Fruit fly (Drosophila melanogaster) whole organism, embryonic: ENCODE data around the gene Tim9b.

Experiments used
- ATbp ChIP-seq: fragments of 200-800 bp; sonication (Bioruptor generic); optimal IDR thresholded peaks from 2 replicates; lab custom pipeline; 2017; ENCODE audit warnings: missing biosample characterization, mild to moderate bottlenecking, missing genetic modification characterization, missing genetic modification reagents
- Antp ChIP-seq: fragments of 200-800 bp; sonication (Bioruptor generic); optimal IDR thresholded peaks from 3 replicates; lab custom pipeline; 2016; ENCODE audit warnings: missing biosample characterization, missing genetic modification characterization
- Atf3 ChIP-seq: fragments of 200-800 bp; sonication (Bioruptor generic); optimal IDR thresholded peaks from 3 replicates; lab custom pipeline; 2016; ENCODE audit warnings: missing biosample characterization, missing genetic modification characterization
- Awh ChIP-seq: fragments of 200-800 bp; sonication (Bioruptor generic); IDR thresholded peaks from 2 replicates; pipeline ENCODE4, ENCODE4 v1.3.6; 2022; ENCODE audit warnings: missing biosample characterization, missing genetic modification characterization
- Bgb ChIP-seq: fragments of 200-800 bp; sonication (Bioruptor generic); IDR thresholded peaks from 2 replicates; pipeline ENCODE4 v1.3.6; 2022; ENCODE audit warnings: missing biosample characterization, missing genetic modification characterization; ENCODE audit not compliant: partially characterized antibody
- CG11398 ChIP-seq: fragments of 200-800 bp; sonication (Bioruptor generic); optimal IDR thresholded peaks from 2 replicates; lab custom pipeline; 2016; ENCODE audit warnings: missing biosample characterization, missing genetic modification characterization
- CG11695 ChIP-seq: fragments of 200-800 bp; sonication (Bioruptor generic); IDR thresholded peaks from 3 replicates; pipeline ENCODE4 v1.3.6; 2022; ENCODE audit warnings: missing biosample characterization, missing genetic modification characterization
- CG12659 ChIP-seq: fragments of 200-800 bp; sonication (Bioruptor generic); optimal IDR thresholded peaks from 3 replicates; lab custom pipeline; 2017; ENCODE audit warnings: mild to moderate bottlenecking, missing biosample characterization, missing genetic modification reagents, missing genetic modification characterization
- CG12942 ChIP-seq: fragments of 200-800 bp; sonication (Bioruptor generic); optimal IDR thresholded peaks from 3 replicates; lab custom pipeline; 2016; ENCODE audit warnings: missing biosample characterization, missing genetic modification characterization
- CG14710 ChIP-seq: fragments of 200-800 bp; sonication (Bioruptor generic); optimal IDR thresholded peaks from 3 replicates; lab custom pipeline; 2019; ENCODE audit warnings: missing biosample characterization, mild to moderate bottlenecking, missing genetic modification characterization, moderate library complexity
- CG17186 ChIP-seq: fragments of 200-800 bp; sonication (Bioruptor generic); optimal IDR thresholded peaks from 3 replicates; lab custom pipeline; 2017; ENCODE audit warnings: missing biosample characterization, missing genetic modification reagents, missing genetic modification characterization
- CG18619 ChIP-seq: fragments of 200-800 bp; sonication (Bioruptor generic); optimal IDR thresholded peaks from 3 replicates; lab custom pipeline; 2017; ENCODE audit warnings: missing biosample characterization, mild to moderate bottlenecking, missing genetic modification characterization
- CG33213 ChIP-seq: fragments of 200-800 bp; sonication (Bioruptor generic); optimal IDR thresholded peaks from 3 replicates; lab custom pipeline; 2016; ENCODE audit warnings: missing biosample characterization, missing genetic modification characterization
- CG34422 ChIP-seq: fragments of 200-800 bp; sonication (Bioruptor generic); IDR thresholded peaks from 3 replicates; pipeline ENCODE4 v1.3.6; 2022; ENCODE audit warnings: missing biosample characterization, missing genetic modification characterization
- CG3995 ChIP-seq: fragments of 200-800 bp; sonication (Bioruptor generic); optimal IDR thresholded peaks from 3 replicates; lab custom pipeline; 2016; ENCODE audit warnings: missing biosample characterization, missing genetic modification characterization
- CG6175 ChIP-seq: fragments of 200-800 bp; sonication (Bioruptor generic); IDR thresholded peaks from 3 replicates; pipeline ENCODE4 v1.3.6; 2022; ENCODE audit warnings: missing biosample characterization, missing genetic modification characterization
- CG6791 ChIP-seq: fragments of 200-800 bp; sonication (Bioruptor generic); IDR thresholded peaks from 3 replicates; pipeline ENCODE4 v1.3.6; 2022; ENCODE audit warnings: missing biosample characterization, missing genetic modification characterization; ENCODE audit not compliant: partially characterized antibody
- CG8281 ChIP-seq: fragments of 200-800 bp; sonication (Bioruptor generic); optimal IDR thresholded peaks from 2 replicates; lab custom pipeline; 2018; ENCODE audit warnings: missing biosample characterization, mild to moderate bottlenecking, missing genetic modification characterization, moderate library complexity
- CG9437 ChIP-seq: fragments of 200-800 bp; sonication (Bioruptor generic); optimal IDR thresholded peaks from 2 replicates; lab custom pipeline; 2018; ENCODE audit warnings: missing biosample characterization, mild to moderate bottlenecking, missing genetic modification characterization
- CG9797 ChIP-seq: fragments of 200-800 bp; sonication (Bioruptor generic); optimal IDR thresholded peaks from 3 replicates; lab custom pipeline; 2018; ENCODE audit warnings: missing biosample characterization, mild to moderate bottlenecking, missing genetic modification characterization
- Dp ChIP-seq: fragments of 200-800 bp; sonication (Bioruptor generic); optimal IDR thresholded peaks from 2 replicates; lab custom pipeline; 2018; ENCODE audit warnings: missing biosample characterization, mild to moderate bottlenecking, missing genetic modification characterization, moderate library complexity
- E2f2 ChIP-seq: fragments of 200-800 bp; sonication (Bioruptor generic); IDR thresholded peaks from 2 replicates; pipeline ENCODE4 v1.3.6; 2022; ENCODE audit warnings: missing biosample characterization, missing genetic modification characterization
- Fer1 ChIP-seq: fragments of 200-800 bp; sonication (Bioruptor generic); optimal IDR thresholded peaks from 2 replicates; lab custom pipeline; 2017; ENCODE audit warnings: missing biosample characterization, mild to moderate bottlenecking, missing genetic modification characterization
- Hr3 ChIP-seq: fragments of 200-800 bp; sonication (Bioruptor generic); optimal IDR thresholded peaks from 3 replicates; lab custom pipeline; 2016; ENCODE audit warnings: missing biosample characterization, missing genetic modification characterization
- Hr39 ChIP-seq: fragments of >200 bp; optimal IDR thresholded peaks from 2 replicates; lab custom pipeline; 2017
- Nf-YB ChIP-seq: fragments of 200-800 bp; sonication (Bioruptor generic); optimal IDR thresholded peaks from 3 replicates; lab custom pipeline; 2019; ENCODE audit warnings: missing biosample characterization, mild to moderate bottlenecking, missing genetic modification characterization, moderate library complexity
- Opbp ChIP-seq: fragments of 200-800 bp; sonication (Bioruptor generic); IDR thresholded peaks from 3 replicates; pipeline ENCODE4 v1.3.6; 2022; ENCODE audit warnings: missing biosample characterization, missing genetic modification characterization; ENCODE audit not compliant: partially characterized antibody
- Sry-δ ChIP-seq: fragments of 200-800 bp; sonication (Bioruptor generic); optimal IDR thresholded peaks from 2 replicates; lab custom pipeline; 2016; ENCODE audit warnings: missing biosample characterization, missing genetic modification characterization
- ab ChIP-seq: fragments of 200-800 bp; sonication (Bioruptor generic); optimal IDR thresholded peaks from 2 replicates; lab custom pipeline; 2016; ENCODE audit warnings: missing biosample characterization, missing genetic modification characterization
- ap ChIP-seq: fragments of 200-800 bp; sonication (Bioruptor generic); IDR thresholded peaks from 2 replicates; pipeline ENCODE4 v1.3.6; 2022; ENCODE audit warnings: missing biosample characterization, missing genetic modification characterization
- chinmo ChIP-seq: fragments of 200-800 bp; sonication (Bioruptor generic); IDR thresholded peaks from 4 replicates; pipeline ENCODE4 v1.3.6; 2022; ENCODE audit warnings: missing biosample characterization, missing genetic modification characterization; ENCODE audit not compliant: partially characterized antibody
- chm ChIP-seq: fragments of 200-800 bp; sonication (Bioruptor generic); IDR thresholded peaks from 2 replicates; pipeline ENCODE4 v1.3.6; 2022; ENCODE audit warnings: missing biosample characterization, missing genetic modification characterization
- crp ChIP-seq, 2 experiments: fragments of 200-800 bp; sonication (Bioruptor generic); optimal IDR thresholded peaks; 2 replicates in 1 of 2; 3 replicates in 1 of 2; lab custom pipeline; 2017; ENCODE audit warnings: missing biosample characterization in 2 of 2, missing genetic modification characterization in 2 of 2, mild to moderate bottlenecking in 1 of 2, moderate library complexity in 1 of 2
- dm ChIP-seq: fragments of 200-800 bp; sonication (Bioruptor generic); optimal IDR thresholded peaks from 3 replicates; lab custom pipeline; 2016; ENCODE audit warnings: missing biosample characterization, missing genetic modification characterization
- ems ChIP-seq: fragments of 200-800 bp; sonication (Bioruptor generic); optimal IDR thresholded peaks from 3 replicates; lab custom pipeline; 2016; ENCODE audit warnings: missing biosample characterization, missing genetic modification characterization
- esg ChIP-seq: fragments of 200-800 bp; sonication (Bioruptor generic); conservative IDR thresholded peaks from 2 replicates; pipeline ENCODE4 v1.3.6; 2022; ENCODE audit warnings: missing biosample characterization, missing genetic modification characterization
- fru ChIP-seq: fragments of >200 bp; optimal IDR thresholded peaks from 2 replicates; lab custom pipeline; 2017
- gfzf ChIP-seq: fragments of 200-800 bp; sonication (Bioruptor generic); optimal IDR thresholded peaks from 2 replicates; lab custom pipeline; 2016; ENCODE audit warnings: missing biosample characterization, mild to moderate bottlenecking, missing genetic modification characterization, moderate library complexity
- hb ChIP-seq: fragments of 200-800 bp; sonication (Bioruptor generic); IDR thresholded peaks from 3 replicates; pipeline ENCODE4 v1.3.6; 2022; ENCODE audit warnings: missing biosample characterization, missing genetic modification characterization; ENCODE audit not compliant: partially characterized antibody
- hth ChIP-seq: fragments of >200 bp; optimal IDR thresholded peaks from 2 replicates; lab custom pipeline; 2017; ENCODE audit warnings: inconsistent platforms
- kah ChIP-seq: fragments of 200-800 bp; sonication (Bioruptor generic); optimal IDR thresholded peaks from 2 replicates; lab custom pipeline; 2018; ENCODE audit warnings: missing biosample characterization, mild to moderate bottlenecking, missing genetic modification characterization
- klu ChIP-seq: fragments of 200-800 bp; sonication (Bioruptor generic); IDR thresholded peaks from 2 replicates; pipeline ENCODE4 v1.3.6; 2022; ENCODE audit warnings: missing biosample characterization, missing genetic modification characterization
- nerfin-1 ChIP-seq: fragments of 200-800 bp; sonication (Bioruptor generic); optimal IDR thresholded peaks from 3 replicates; lab custom pipeline; 2019; ENCODE audit warnings: missing biosample characterization, mild to moderate bottlenecking, missing genetic modification characterization, moderate library complexity
- pfk ChIP-seq: fragments of 200-800 bp; sonication (Bioruptor generic); optimal IDR thresholded peaks from 2 replicates; lab custom pipeline; 2018; ENCODE audit warnings: missing biosample characterization, mild to moderate bottlenecking, missing genetic modification characterization, moderate library complexity
- sima ChIP-seq: fragments of 200-800 bp; sonication (Bioruptor generic); optimal IDR thresholded peaks from 2 replicates; lab custom pipeline; 2016; ENCODE audit warnings: missing biosample characterization, missing genetic modification characterization
- sna ChIP-seq: fragments of 200-800 bp; sonication (Bioruptor generic); IDR thresholded peaks from 2 replicates; pipeline ENCODE4 v1.3.6; 2022; ENCODE audit warnings: missing biosample characterization, missing genetic modification characterization; ENCODE audit not compliant: partially characterized antibody
- trem ChIP-seq: fragments of 200-800 bp; optimal IDR thresholded peaks from 3 replicates; lab custom pipeline; 2019; ENCODE audit warnings: missing biosample characterization, mild to moderate bottlenecking, missing genetic modification characterization, moderate library complexity
- usp ChIP-seq: fragments of >200 bp; optimal IDR thresholded peaks from 2 replicates; lab custom pipeline; 2017; ENCODE audit warnings: missing biosample characterization, missing genetic modification characterization
- vnd ChIP-seq: fragments of 200-800 bp; sonication (Bioruptor generic); IDR thresholded peaks from 3 replicates; pipeline ENCODE4 v1.3.6; 2022; ENCODE audit warnings: missing biosample characterization, missing genetic modification characterization; ENCODE audit not compliant: partially characterized antibody

Gene Tim9b

dm6 chrX:19631365-19631832, 13.1 kb upstream of the Tim9b start (continued):
- no peak for TF ChIP-seq CG8281
- TF ChIP-seq Nf-YB (GFP tag; lab: Kevin White, UChicago), result no peak
- no peak for TF ChIP-seq Atf3 (GFP tag; lab: Kevin White, UChicago)
- no peak for TF ChIP-seq CG12942 (GFP tag; lab: Kevin White, UChicago)
- peak; percentile 75; the same call in 1 of the 3 replicates for TF ChIP-seq CG34422 (GFP tag; lab: Robert Waterston, UW)
- TF ChIP-seq CG6175 (GFP tag; lab: Robert Waterston, UW), result no peak
- no peak for TF ChIP-seq Dp (GFP tag; lab: Kevin White, UChicago)
- TF ChIP-seq CG11695, result peak; percentile 64; the same call in 1 of the 3 replicates
- no peak for TF ChIP-seq usp (GFP tag; lab: Kevin White, UChicago)
- TF ChIP-seq ab (GFP tag; lab: Kevin White, UChicago), result no peak
- TF ChIP-seq CG6791 (GFP tag; lab: Robert Waterston, UW), result no peak
- no peak for TF ChIP-seq klu (GFP tag; lab: Robert Waterston, UW)

DNA sequence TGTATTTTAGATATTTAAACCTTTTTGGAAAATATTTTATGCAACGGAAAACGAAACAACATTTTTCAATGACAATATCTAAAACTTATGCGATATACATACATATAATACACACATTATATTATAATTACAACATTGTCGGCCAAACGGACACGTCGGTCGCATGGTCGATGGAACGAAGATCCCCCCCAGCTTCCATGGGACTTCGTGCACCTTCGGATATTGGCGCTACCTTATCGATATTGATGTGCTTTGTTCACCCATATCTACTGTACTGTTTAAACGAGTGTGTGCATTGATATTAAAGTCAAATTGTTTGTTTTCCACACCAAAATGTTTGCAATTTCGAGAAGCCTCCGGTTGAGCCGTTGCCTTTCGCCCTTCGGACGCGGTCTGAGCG, 7.1 kb upstream of the Tim9b start, which contains the start of gene CG14212:
Gene CG14212, plus strand, starts transcription at position 301 of the 400 bp plus-strand sequence.
- no peak for TF ChIP-seq esg
- TF ChIP-seq gfzf (GFP tag; lab: Kevin White, UChicago), result no peak
- TF ChIP-seq dm (GFP tag; lab: Kevin White, UChicago), result no peak
- no peak for TF ChIP-seq ap (GFP tag; lab: Robert Waterston, UW)
- no peak for TF ChIP-seq Antp (GFP tag; lab: Kevin White, UChicago)
- no peak for TF ChIP-seq hb
- TF ChIP-seq Hr39 (lab: Kevin White, UChicago), result no peak
- TF ChIP-seq CG11398 (GFP tag; lab: Kevin White, UChicago), result no peak
- no peak for TF ChIP-seq ems (GFP tag; lab: Kevin White, UChicago)
- TF ChIP-seq vnd (GFP tag; lab: Robert Waterston, UW), result no peak
- TF ChIP-seq pfk, result no peak
- no peak for TF ChIP-seq sima
- TF ChIP-seq Hr3 (GFP tag; lab: Kevin White, UChicago), result no peak

dm6 chrX:19622924-19623323, 4.6 kb upstream of the Tim9b start, which contains the start of the genes Naa20A and MKP-4:
Gene Naa20A (minus strand): TSS chrX:19623074.
Gene MKP-4 (plus strand): TSS chrX:19623114.
- TF ChIP-seq CG14710 (tag; lab: Kevin White, UChicago) (peak; percentile 16), CG17186 (GFP tag; lab: Kevin White, UChicago) (peak; percentile 75), sna (GFP tag; lab: Robert Waterston, UW) (peak; percentile 71; the same call in 1 of the 2 replicates), E2f2 (GFP tag; lab: Robert Waterston, UW) (peak; percentile 61; the same call in 1 of the 2 replicates), trem (tag; lab: Kevin White, UChicago) (peak; percentile 26), ATbp (GFP tag; lab: Kevin White, UChicago) (no peak), hth (lab: Kevin White, UChicago) (no peak), Dp (GFP tag; lab: Kevin White, UChicago) (peak; percentile 49), Awh (GFP tag; lab: Robert Waterston, UW) (no peak), CG3995 (no peak), kah (GFP tag; lab: Kevin White, UChicago) (no peak), nerfin-1 (tag; lab: Kevin White, UChicago) (peak; percentile 38), CG33213 (GFP tag; lab: Kevin White, UChicago) (no peak), CG9437 (no peak), dm (GFP tag; lab: Kevin White, UChicago) (peak; percentile 40), Bgb (GFP tag; lab: Robert Waterston, UW) (peak; percentile 77; the same call in 1 of the 2 replicates), Fer1 (GFP tag; lab: Kevin White, UChicago) (peak; percentile 5), chinmo (GFP tag; lab: Robert Waterston, UW) (peak; percentile 69; the same call in 1 of the 4 replicates), crp (GFP tag; optimal IDR thresholded peaks at IDR 0.05; lab: Kevin White, UChicago) (peak in 1 of 2 experiments; percentile 69), Opbp (GFP tag; lab: Robert Waterston, UW) (peak; percentile 76), CG9797 (GFP tag; lab: Kevin White, UChicago) (peak; percentile 83), Sry-δ (GFP tag; lab: Kevin White, UChicago) (peak; percentile 91), CG12659 (GFP tag; lab: Kevin White, UChicago) (peak; percentile 36), CG18619 (GFP tag; lab: Kevin White, UChicago) (no peak), fru (lab: Kevin White, UChicago) (no peak), chm (GFP tag; lab: Robert Waterston, UW) (peak; percentile 37; the same call in 1 of the 2 replicates)
